Worm (Caenorhabditis elegans) whole organism, late embryonic: Measurements from ENCODE around the gene yif-1.
"Not testable (repeated sequence)": the region's sequence is repeated elsewhere in the genome, so short reads cannot be mapped to it uniquely, and the experiment has no call there.

Experiments
- ceh-9 ChIP-seq: sonication (generic microtip); optimal IDR thresholded peaks from 2 replicates; lab custom pipeline; 2016; ENCODE audit warnings: mild to moderate bottlenecking, missing genetic modification characterization, inconsistent platforms, missing compliant biosample characterization
- elt-4 ChIP-seq: sonication (generic microtip); optimal IDR thresholded peaks from 2 replicates; lab custom pipeline; 2016; ENCODE audit warnings: missing genetic modification characterization, missing compliant biosample characterization
- fkh-10 ChIP-seq: fragments of 150-350 bp; optimal IDR thresholded peaks from 2 replicates; lab custom pipeline; 2014; ENCODE audit warnings: missing biosample characterization, missing genetic modification reagents, missing genetic modification characterization
- hlh-30 ChIP-seq: sonication (generic microtip); optimal IDR thresholded peaks from 2 replicates; lab custom pipeline; 2017; ENCODE audit warnings: antibody characterized with exemption, missing genetic modification characterization, missing compliant biosample characterization; ENCODE audit not compliant: insufficient read depth
- nhr-11 ChIP-seq: fragments of 150-350 bp; optimal IDR thresholded peaks from 2 replicates; lab custom pipeline; 2014; ENCODE audit warnings: missing biosample characterization, missing genetic modification characterization
- pag-3 ChIP-seq: sonication (generic microtip); optimal IDR thresholded peaks from 2 replicates; lab custom pipeline; 2016; ENCODE audit warnings: missing compliant biosample characterization, missing genetic modification characterization, borderline replicate concordance
- pax-1 ChIP-seq: fragments of 150-350 bp; optimal IDR thresholded peaks from 2 replicates; lab custom pipeline; 2014; ENCODE audit warnings: missing biosample characterization, missing genetic modification characterization
- pha-2 ChIP-seq: sonication (generic microtip); optimal IDR thresholded peaks from 2 replicates; lab custom pipeline; 2017; ENCODE audit warnings: mild to moderate bottlenecking, missing genetic modification characterization, missing compliant biosample characterization
- tbx-2 ChIP-seq: sonication (generic microtip); optimal IDR thresholded peaks from 2 replicates; lab custom pipeline; 2016; ENCODE audit warnings: missing genetic modification characterization, missing compliant biosample characterization
- tbx-7 ChIP-seq: sonication (generic microtip); optimal IDR thresholded peaks from 2 replicates; lab custom pipeline; 2016; ENCODE audit warnings: missing genotype, missing genetic modification characterization, missing compliant biosample characterization
- zip-5 ChIP-seq: sonication (generic microtip); optimal IDR thresholded peaks from 2 replicates; lab custom pipeline; 2016; ENCODE audit warnings: missing genetic modification characterization, missing compliant biosample characterization

- not testable (repeated sequence) for TF ChIP-seq pha-2 (tag; lab: Kevin White, UChicago); elt-4 (tag; lab: Kevin White, UChicago); ceh-9; fkh-10; nhr-11 (tag; lab: Kevin White, UChicago); pag-3; hlh-30 (tag; lab: Kevin White, UChicago); zip-5 (tag; lab: Kevin White, UChicago); pax-1 (tag; lab: Kevin White, UChicago); tbx-2 (tag; lab: Kevin White, UChicago); tbx-7 (tag; lab: Kevin White, UChicago)
Observed at ce11 chrV:10004048-10004761, 50.5 kb downstream of the yif-1 start, which contains the start of gene uda-1.
